Worm (Caenorhabditis elegans): Measurements from ENCODE around the gene aakg-5.

DNA sequence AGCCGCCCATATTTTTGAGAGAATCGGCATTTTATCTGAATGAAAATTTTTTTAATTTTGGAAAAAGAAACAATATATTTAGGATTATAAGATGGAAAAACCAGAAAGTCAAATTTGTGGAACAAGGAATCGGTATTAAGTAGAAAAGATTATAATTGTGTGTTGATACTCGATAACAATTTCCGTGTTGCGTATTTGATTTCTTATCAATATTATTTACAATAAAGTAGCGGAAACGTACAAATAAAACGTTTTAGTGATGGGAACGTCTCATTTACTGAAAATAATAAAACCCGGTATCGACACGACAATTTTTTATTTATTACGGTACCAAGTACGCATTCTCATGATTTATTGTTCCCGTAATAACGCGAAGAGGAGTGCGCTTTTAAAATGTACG lies 38.1 kb downstream of the aakg-5 start, which contains the start of gene C05C10.3:
- TF ChIP-seq dmd-4 (tag; optimal IDR thresholded peaks at IDR 0.05) (no peak), nhr-11 (tag; optimal IDR thresholded peaks at IDR 0.05) (no peak), ama-1 (optimal IDR thresholded peaks at IDR 0.05) (no peak), lin-39 (tag; optimal IDR thresholded peaks at IDR 0.05) (no peak), mab-5 (tag; optimal IDR thresholded peaks at IDR 0.05) (no peak), lsy-2 (tag; optimal IDR thresholded peaks at IDR 0.05) (no peak), ztf-11 (tag; optimal IDR thresholded peaks at IDR 0.05) (no peak), fos-1 (tag; optimal IDR thresholded peaks at IDR 0.05) (no peak)

All from whole organism, L2 larva.